Worm (Caenorhabditis elegans) whole organism, young adult: ENCODE data around the gene hnd-1.
A peak's percentile ranks its signal among the peaks of the same experiment; 100 is the strongest.

ENCODE experiments used
- B0035.1 ChIP-seq: sonication (generic microtip); optimal IDR thresholded peaks from 2 replicates; lab custom pipeline; 2016; ENCODE audit warnings: missing genetic modification characterization, mild to moderate bottlenecking, missing compliant biosample characterization, missing genotype, missing genetic modification reagents
- B0336.3 ChIP-seq: fragments of 200-800 bp; sonication (Bioruptor generic); IDR thresholded peaks from 2 replicates; pipeline ENCODE4 v1.3.6; 2022; ENCODE audit warnings: missing genetic modification characterization, missing compliant biosample characterization
- C17E4.6 ChIP-seq: fragments of 200-800 bp; sonication (Bioruptor generic); IDR thresholded peaks from 2 replicates; pipeline ENCODE4 v1.3.6; 2022; ENCODE audit warnings: missing genetic modification reagents, missing genetic modification characterization, missing compliant biosample characterization
- D2030.7 ChIP-seq: fragments of 200-800 bp; sonication (Bioruptor generic); IDR thresholded peaks from 2 replicates; pipeline ENCODE4 v1.3.6; 2022; ENCODE audit warnings: missing genetic modification reagents, missing genetic modification characterization, missing compliant biosample characterization
- F22D6.2 ChIP-seq: sonication (generic microtip); optimal IDR thresholded peaks from 2 replicates; lab custom pipeline; 2016; ENCODE audit warnings: mild to moderate bottlenecking, missing genetic modification characterization, missing compliant biosample characterization
- F33H1.4 ChIP-seq: fragments of 200-800 bp; sonication (Bioruptor generic); IDR thresholded peaks from 2 replicates; pipeline ENCODE4 v1.3.6; 2022; ENCODE audit warnings: missing genetic modification reagents, missing genetic modification characterization, missing compliant biosample characterization
- K11D2.4 ChIP-seq: fragments of 200-800 bp; sonication (Bioruptor generic); IDR thresholded peaks from 2 replicates; pipeline ENCODE4 v1.3.6; 2022; ENCODE audit warnings: missing genetic modification reagents, missing genetic modification characterization, missing compliant biosample characterization
- Y53G8AR.9 ChIP-seq: fragments of 200-800 bp; sonication (Bioruptor generic); conservative IDR thresholded peaks from 2 replicates; pipeline ENCODE4 v1.3.6; 2022; ENCODE audit warnings: missing genetic modification reagents, missing genetic modification characterization, missing compliant biosample characterization
- Y56A3A.18 ChIP-seq: fragments of 200-800 bp; sonication (Bioruptor generic); IDR thresholded peaks from 2 replicates; pipeline ENCODE4 v1.3.6; 2022; ENCODE audit warnings: missing genetic modification reagents, missing genetic modification characterization, missing compliant biosample characterization
- Y95B8A.8 ChIP-seq: fragments of 200-800 bp; sonication (Bioruptor generic); IDR thresholded peaks from 2 replicates; pipeline ENCODE4 v1.3.6; 2022; ENCODE audit warnings: missing genetic modification reagents, missing genetic modification characterization, missing compliant biosample characterization
- ZK185.1 ChIP-seq: sonication (generic microtip); optimal IDR thresholded peaks from 2 replicates; lab custom pipeline; 2016; ENCODE audit warnings: mild to moderate bottlenecking, missing genetic modification characterization, missing compliant biosample characterization; ENCODE audit not compliant: poor library complexity, severe bottlenecking
- ama-1 ChIP-seq, 3 experiments: fragments of 150-350 bp in 1 of 3; sonication (generic microtip) in 2 of 3; optimal IDR thresholded peaks; 2 replicates each; lab custom pipeline; 2014 to 2018; ENCODE audit warnings: missing biosample characterization in 2 of 3, missing genetic modification characterization in 2 of 3, missing genetic modification reagents in 2 of 3
- aptf-3 ChIP-seq: fragments of 200-800 bp; sonication (Bioruptor generic); IDR thresholded peaks from 2 replicates; pipeline ENCODE4 v1.3.6; 2022; ENCODE audit warnings: missing genetic modification characterization, missing compliant biosample characterization
- atf-7 ChIP-seq: sonication (generic microtip); optimal IDR thresholded peaks from 2 replicates; lab custom pipeline; 2017; ENCODE audit warnings: mild to moderate bottlenecking, missing genetic modification characterization, missing compliant biosample characterization
- attf-3 ChIP-seq: fragments of 200-800 bp; sonication (Bioruptor generic); conservative IDR thresholded peaks from 2 replicates; pipeline ENCODE4 v1.3.6; 2022; ENCODE audit warnings: missing genetic modification reagents, missing genetic modification characterization, missing compliant biosample characterization
- attf-6 ChIP-seq: fragments of 200-800 bp; sonication (Bioruptor generic); IDR thresholded peaks from 2 replicates; pipeline ENCODE4 v1.3.6; 2022; ENCODE audit warnings: missing genetic modification reagents, missing genetic modification characterization, missing compliant biosample characterization
- cebp-1 ChIP-seq, 2 experiments: fragments of 200-800 bp in 1 of 2; sonication (Bioruptor generic) in 1 of 2; sonication (generic microtip) in 1 of 2; IDR thresholded peaks in 1 of 2; optimal IDR thresholded peaks in 1 of 2; 2 replicates each; pipeline versions ENCODE4 v1.3.6 to Lab custom; 2017 to 2022; ENCODE audit warnings: missing compliant biosample characterization in 2 of 2, missing genetic modification characterization in 2 of 2, mild to moderate bottlenecking in 1 of 2, missing genetic modification reagents in 1 of 2, moderate library complexity in 1 of 2
- ceh-40 ChIP-seq: fragments of 200-800 bp; sonication (Bioruptor generic); IDR thresholded peaks from 2 replicates; pipeline ENCODE4 v1.3.6; 2022; ENCODE audit warnings: missing genetic modification characterization, missing compliant biosample characterization
- ceh-91 ChIP-seq: fragments of 200-800 bp; sonication (Bioruptor generic); IDR thresholded peaks from 2 replicates; pipeline ENCODE4 v1.3.6; 2022; ENCODE audit warnings: missing genetic modification reagents, missing genetic modification characterization, missing compliant biosample characterization
- dox-1 ChIP-seq: fragments of 200-800 bp; sonication (Bioruptor generic); IDR thresholded peaks from 2 replicates; pipeline ENCODE4 v1.3.6; 2022; ENCODE audit warnings: missing genetic modification reagents, missing genetic modification characterization, missing compliant biosample characterization
- efl-1 ChIP-seq: fragments of 150-350 bp; optimal IDR thresholded peaks from 2 replicates; lab custom pipeline; 2014; ENCODE audit warnings: missing biosample characterization, missing genetic modification reagents, missing genetic modification characterization
- egl-18 ChIP-seq: fragments of 200-800 bp; sonication (Bioruptor generic); IDR thresholded peaks from 2 replicates; pipeline ENCODE4 v1.3.6; 2022; ENCODE audit warnings: missing genetic modification reagents, missing genetic modification characterization, missing compliant biosample characterization
- hrde-1 ChIP-seq: sonication (generic microtip); optimal IDR thresholded peaks from 2 replicates; lab custom pipeline; 2016; ENCODE audit warnings: missing genetic modification characterization, mild to moderate bottlenecking, missing compliant biosample characterization, moderate library complexity, missing genotype, missing genetic modification reagents, borderline replicate concordance
- lin-26 ChIP-seq: fragments of 200-800 bp; sonication (Bioruptor generic); IDR thresholded peaks from 2 replicates; pipeline ENCODE4 v1.3.6; 2022; ENCODE audit warnings: missing genetic modification reagents, missing genetic modification characterization, missing compliant biosample characterization
- lin-35 ChIP-seq, 3 experiments: fragments of 150-350 bp in 2 of 3; sonication (generic microtip) in 1 of 3; optimal IDR thresholded peaks; 2 replicates each; lab custom pipeline; 2014 to 2018; ENCODE audit warnings: missing biosample characterization in 3 of 3, missing genetic modification characterization in 3 of 3, missing genetic modification reagents in 3 of 3
- lin-40 ChIP-seq: sonication (generic microtip); optimal IDR thresholded peaks from 2 replicates; lab custom pipeline; 2016; ENCODE audit warnings: missing genetic modification characterization, mild to moderate bottlenecking, missing compliant biosample characterization, missing genotype, missing genetic modification reagents
- lsl-1 ChIP-seq: fragments of 200-800 bp; sonication (Bioruptor generic); optimal IDR thresholded peaks from 2 replicates; lab custom pipeline; 2018; ENCODE audit warnings: mild to moderate bottlenecking, missing genetic modification characterization, moderate library complexity, missing compliant biosample characterization
- mel-28 ChIP-seq: sonication (generic microtip); optimal IDR thresholded peaks from 2 replicates; lab custom pipeline; 2016; ENCODE audit warnings: borderline replicate concordance, mild to moderate bottlenecking, missing genetic modification characterization, missing compliant biosample characterization
- mxl-1 ChIP-seq: sonication (generic microtip); optimal IDR thresholded peaks from 2 replicates; lab custom pipeline; 2016; ENCODE audit warnings: missing genetic modification characterization, missing compliant biosample characterization
- nfya-1 ChIP-seq: sonication (generic microtip); optimal IDR thresholded peaks from 2 replicates; lab custom pipeline; 2017; ENCODE audit warnings: antibody characterized with exemption, missing compliant biosample characterization, missing genetic modification characterization, borderline replicate concordance; ENCODE audit not compliant: insufficient read depth
- nfya-2 ChIP-seq: fragments of 200-800 bp; sonication (Bioruptor generic); IDR thresholded peaks from 2 replicates; pipeline ENCODE4 v1.3.6; 2022; ENCODE audit warnings: missing genetic modification reagents, missing genetic modification characterization, missing compliant biosample characterization
- nhr-27 ChIP-seq: fragments of 200-800 bp; sonication (Bioruptor generic); optimal IDR thresholded peaks from 2 replicates; lab custom pipeline; 2018; ENCODE audit warnings: mild to moderate bottlenecking, missing genetic modification characterization, moderate library complexity, missing compliant biosample characterization
- nhr-80 ChIP-seq: sonication (generic microtip); optimal IDR thresholded peaks from 2 replicates; lab custom pipeline; 2016; ENCODE audit warnings: missing genetic modification characterization, missing compliant biosample characterization
- pbrm-1 ChIP-seq: fragments of 200-800 bp; sonication (Bioruptor generic); IDR thresholded peaks from 2 replicates; pipeline ENCODE4 v1.3.6; 2022; ENCODE audit warnings: missing genetic modification reagents, missing genetic modification characterization, missing compliant biosample characterization
- pha-4 ChIP-seq: fragments of 150-350 bp; sonication (generic microtip); optimal IDR thresholded peaks from 2 replicates; lab custom pipeline; 2014; ENCODE audit warnings: missing biosample characterization, missing genetic modification reagents, missing genetic modification characterization
- rcor-1 ChIP-seq: fragments of 200-800 bp; sonication (Bioruptor generic); IDR thresholded peaks from 2 replicates; pipeline ENCODE4 v1.3.6; 2022; ENCODE audit warnings: missing genetic modification reagents, missing genetic modification characterization, missing compliant biosample characterization
- repo-1 ChIP-seq: sonication (generic microtip); optimal IDR thresholded peaks from 2 replicates; lab custom pipeline; 2017; ENCODE audit warnings: mild to moderate bottlenecking, missing genetic modification characterization, missing compliant biosample characterization
- snpc-1.3 ChIP-seq: sonication (generic microtip); optimal IDR thresholded peaks from 2 replicates; lab custom pipeline; 2017; ENCODE audit warnings: missing genetic modification characterization, mild to moderate bottlenecking, missing compliant biosample characterization, antibody characterized with exemption, moderate library complexity, missing genotype, missing genetic modification reagents; ENCODE audit not compliant: insufficient read depth
- snpc-4 ChIP-seq, 5 experiments: fragments of 150-350 bp in 1 of 5; sonication (generic microtip) in 4 of 5; optimal IDR thresholded peaks; 2 replicates each; lab custom pipeline; 2014 to 2018; ENCODE audit warnings: missing genetic modification characterization in 5 of 5, missing biosample characterization in 3 of 5, antibody characterized with exemption in 2 of 5, mild to moderate bottlenecking in 2 of 5, missing compliant biosample characterization in 2 of 5, missing genotype in 2 of 5, moderate library complexity in 2 of 5, missing genetic modification reagents in 1 of 5
- tbx-9 ChIP-seq: sonication (generic microtip); optimal IDR thresholded peaks from 2 replicates; lab custom pipeline; 2016; ENCODE audit warnings: borderline replicate concordance, missing genetic modification characterization, inconsistent platforms, missing compliant biosample characterization
- tlf-1 ChIP-seq: fragments of 200-800 bp; sonication (Bioruptor generic); optimal IDR thresholded peaks from 2 replicates; lab custom pipeline; 2018; ENCODE audit warnings: mild to moderate bottlenecking, missing genetic modification characterization, missing compliant biosample characterization
- unc-130 ChIP-seq: sonication (generic microtip); optimal IDR thresholded peaks from 2 replicates; lab custom pipeline; 2016; ENCODE audit warnings: missing genetic modification reagents, missing genetic modification characterization, missing compliant biosample characterization
- ztf-22 ChIP-seq: fragments of 200-800 bp; sonication (Bioruptor generic); optimal IDR thresholded peaks from 2 replicates; lab custom pipeline; 2018; ENCODE audit warnings: mild to moderate bottlenecking, missing genetic modification characterization, moderate library complexity, missing compliant biosample characterization

Gene hnd-1

ce11 chrX:11726450-11726849 is 42.1 kb downstream of the hnd-1 start:
- TF ChIP-seq snpc-4 (GFP tag; optimal IDR thresholded peaks at IDR 0.05; lab: Kevin White, UChicago) = no peak
- no peak for TF ChIP-seq snpc-4 (tag; optimal IDR thresholded peaks at IDR 0.05; lab: Kevin White, UChicago)
- no peak for TF ChIP-seq attf-3 (GFP tag; lab: Robert Waterston, UW)
- TF ChIP-seq B0035.1 (tag; lab: Kevin White, UChicago) = no peak

ce11 chrX:11727761-11728160 is 43.4 kb downstream of the hnd-1 start, which contains the start of the genes gst-42 and D1053.2:
gst-42 (minus strand) TSS chrX:11727936.
D1053.2 (plus strand) TSS chrX:11728151.
- peak; percentile 92 for TF ChIP-seq nhr-80 (tag; lab: Kevin White, UChicago)
- TF ChIP-seq B0035.1 (tag; lab: Kevin White, UChicago) = no peak
- TF ChIP-seq lin-26 = no peak
- no peak for TF ChIP-seq F33H1.4
- TF ChIP-seq pha-4 (tag; lab: Kevin White, UChicago) = peak; percentile 77
- no peak for TF ChIP-seq ceh-40 (GFP tag; lab: Robert Waterston, UW)
- no peak for TF ChIP-seq cebp-1 (GFP tag; IDR thresholded peaks at IDR 0.05; lab: Robert Waterston, UW)
- peak; percentile 10 for TF ChIP-seq cebp-1 (tag; optimal IDR thresholded peaks at IDR 0.05; lab: Kevin White, UChicago)
- TF ChIP-seq unc-130 (GFP tag; lab: Kevin White, UChicago) = no peak
- TF ChIP-seq efl-1 (GFP tag; lab: Kevin White, UChicago) = no peak
- no peak for TF ChIP-seq C17E4.6 (GFP tag; lab: Robert Waterston, UW)
- TF ChIP-seq ZK185.1 (tag; lab: Kevin White, UChicago) = no peak
- no peak for TF ChIP-seq mxl-1 (tag; lab: Kevin White, UChicago)
- no peak for TF ChIP-seq repo-1
- peak; percentile 49 for TF ChIP-seq atf-7 (tag; lab: Kevin White, UChicago)
- TF ChIP-seq ama-1 (optimal IDR thresholded peaks at IDR 0.05; lab: Kevin White, UChicago) = no peak
- TF ChIP-seq ama-1 (GFP tag; optimal IDR thresholded peaks at IDR 0.05; lab: Kevin White, UChicago) = no peak
- TF ChIP-seq Y53G8AR.9 (GFP tag; lab: Robert Waterston, UW) = no peak
- 0 out of 2 replicates have a peak, but pooled peaks have one; percentile 16 for TF ChIP-seq B0336.3 (GFP tag; lab: Robert Waterston, UW)
- no peak for TF ChIP-seq dox-1 (GFP tag; lab: Robert Waterston, UW)
- no peak for TF ChIP-seq lin-35 (GFP tag; optimal IDR thresholded peaks at IDR 0.05; lab: Kevin White, UChicago)
- no peak for TF ChIP-seq lsl-1 (GFP tag; lab: Kevin White, UChicago)
- TF ChIP-seq F22D6.2 (tag; lab: Kevin White, UChicago) = no peak
- no peak for TF ChIP-seq mel-28 (tag; lab: Kevin White, UChicago)
- no peak for TF ChIP-seq nfya-1 (tag; lab: Kevin White, UChicago)
- TF ChIP-seq ceh-91 = no peak
- no peak for TF ChIP-seq attf-6 (GFP tag; lab: Robert Waterston, UW)
- TF ChIP-seq lin-40 = peak; percentile 23
- TF ChIP-seq Y56A3A.18 (GFP tag; lab: Robert Waterston, UW) = no peak

- TF ChIP-seq K11D2.4 (GFP tag; lab: Robert Waterston, UW) = no peak
- no peak for TF ChIP-seq ceh-91
- no peak for TF ChIP-seq tbx-9 (tag; lab: Kevin White, UChicago)
- TF ChIP-seq pbrm-1 = no peak
- TF ChIP-seq tlf-1 (GFP tag; lab: Kevin White, UChicago) = no peak
- TF ChIP-seq nfya-2 (GFP tag; lab: Robert Waterston, UW) = no peak
- no peak for TF ChIP-seq cebp-1 (GFP tag; IDR thresholded peaks at IDR 0.05; lab: Robert Waterston, UW)
- TF ChIP-seq cebp-1 (tag; optimal IDR thresholded peaks at IDR 0.05; lab: Kevin White, UChicago) = no peak
- no peak for TF ChIP-seq Y95B8A.8 (GFP tag; lab: Robert Waterston, UW)
- TF ChIP-seq snpc-1.3 = no peak
- no peak for TF ChIP-seq aptf-3 (GFP tag; lab: Robert Waterston, UW)
- TF ChIP-seq D2030.7 (GFP tag; lab: Robert Waterston, UW) = no peak
- TF ChIP-seq ama-1 (optimal IDR thresholded peaks at IDR 0.05; lab: Kevin White, UChicago) = no peak
- no peak for TF ChIP-seq ama-1 (GFP tag; optimal IDR thresholded peaks at IDR 0.05; lab: Kevin White, UChicago)
- no peak for TF ChIP-seq hrde-1 (tag; lab: Kevin White, UChicago)
- TF ChIP-seq rcor-1 (GFP tag; lab: Robert Waterston, UW) = no peak
- no peak for TF ChIP-seq nhr-27 (tag; lab: Kevin White, UChicago)
- TF ChIP-seq egl-18 (GFP tag; lab: Robert Waterston, UW) = no peak
- no peak for TF ChIP-seq ztf-22 (GFP tag; lab: Kevin White, UChicago)
- TF ChIP-seq atf-7 (tag; lab: Kevin White, UChicago) = no peak
These were observed 48.4 kb downstream of the hnd-1 start for ce11 chrX:11732752-11733151.
